Worm (Caenorhabditis elegans) whole organism, L4 larva: Measurements from ENCODE around the gene C33F10.8.

ENCODE experiments used
- D1046.2 ChIP-seq: fragments of 200-800 bp; sonication (Bioruptor generic); IDR thresholded peaks from 2 replicates; pipeline ENCODE4 v1.3.6; 2022; ENCODE audit warnings: missing genetic modification characterization, missing compliant biosample characterization
- F10B5.3 ChIP-seq: sonication (generic microtip); optimal IDR thresholded peaks from 2 replicates; lab custom pipeline; 2016; ENCODE audit warnings: mild to moderate bottlenecking, missing genetic modification characterization, missing compliant biosample characterization
- Y105C5A.15 ChIP-seq: fragments of 200-800 bp; sonication (Bioruptor generic); IDR thresholded peaks from 2 replicates; pipeline ENCODE4 v1.3.6; 2022; ENCODE audit warnings: missing genetic modification characterization, missing compliant biosample characterization
- attf-4 ChIP-seq: sonication (generic microtip); optimal IDR thresholded peaks from 3 replicates; lab custom pipeline; 2017; ENCODE audit warnings: missing biosample characterization, missing genetic modification characterization
- ceh-20 ChIP-seq: fragments of 200-800 bp; sonication (Bioruptor generic); IDR thresholded peaks from 2 replicates; pipeline ENCODE4 v1.3.6; 2022; ENCODE audit warnings: missing genetic modification reagents, missing genetic modification characterization, missing compliant biosample characterization
- ceh-82 ChIP-seq: sonication (generic microtip); optimal IDR thresholded peaks from 2 replicates; lab custom pipeline; 2017; ENCODE audit warnings: missing biosample characterization, missing genetic modification characterization
- ctbp-1 ChIP-seq: fragments of 200-800 bp; sonication (Bioruptor generic); IDR thresholded peaks from 2 replicates; pipeline ENCODE4 v1.3.6; 2022; ENCODE audit warnings: missing genetic modification reagents, missing genetic modification characterization, missing compliant biosample characterization
- daf-16 ChIP-seq, 3 experiments: sonication (generic microtip); optimal IDR thresholded peaks; 2 replicates each; lab custom pipeline; 2016 to 2017; ENCODE audit warnings: missing genetic modification characterization in 3 of 3, missing genetic modification reagents in 3 of 3, mild to moderate bottlenecking in 2 of 3, missing compliant biosample characterization in 2 of 3, missing biosample characterization in 1 of 3, moderate library complexity in 1 of 3
- daf-19 ChIP-seq: fragments of 200-800 bp; sonication (Bioruptor generic); conservative IDR thresholded peaks from 2 replicates; pipeline ENCODE4 v1.3.6; 2022; ENCODE audit warnings: missing genetic modification characterization, missing compliant biosample characterization
- dmd-6 ChIP-seq: fragments of 200-800 bp; sonication (Bioruptor generic); IDR thresholded peaks from 2 replicates; pipeline ENCODE4 v1.3.6; 2022; ENCODE audit warnings: missing genetic modification reagents, missing genetic modification characterization, missing compliant biosample characterization
- dve-1 ChIP-seq: sonication (generic microtip); optimal IDR thresholded peaks from 2 replicates; lab custom pipeline; 2017; ENCODE audit warnings: antibody characterized with exemption, mild to moderate bottlenecking, missing genetic modification characterization, missing compliant biosample characterization; ENCODE audit not compliant: insufficient read depth
- egl-43 ChIP-seq: fragments of 200-800 bp; sonication (Bioruptor generic); IDR thresholded peaks from 2 replicates; pipeline ENCODE4 v1.3.6; 2022; ENCODE audit warnings: missing genetic modification reagents, missing genetic modification characterization, missing compliant biosample characterization
- hlh-11 ChIP-seq: fragments of 200-800 bp; sonication (Bioruptor generic); optimal IDR thresholded peaks from 2 replicates; lab custom pipeline; 2018; ENCODE audit warnings: mild to moderate bottlenecking, missing genetic modification characterization, missing compliant biosample characterization
- hlh-30 ChIP-seq: sonication (generic microtip); optimal IDR thresholded peaks from 2 replicates; lab custom pipeline; 2017; ENCODE audit warnings: antibody characterized with exemption, mild to moderate bottlenecking, missing genetic modification characterization, missing compliant biosample characterization; ENCODE audit not compliant: insufficient read depth
- lin-13 ChIP-seq: fragments of 150-350 bp; optimal IDR thresholded peaks from 2 replicates; lab custom pipeline; 2014; ENCODE audit warnings: missing biosample characterization, missing genetic modification reagents, missing genetic modification characterization
- lir-3 ChIP-seq: sonication (generic microtip); optimal IDR thresholded peaks from 2 replicates; lab custom pipeline; 2016; ENCODE audit warnings: mild to moderate bottlenecking, missing genetic modification characterization, missing compliant biosample characterization
- mdl-1 ChIP-seq, 2 experiments: fragments of 150-350 bp in 1 of 2; sonication (generic microtip) in 1 of 2; optimal IDR thresholded peaks; 2 replicates each; lab custom pipeline; 2014 to 2017; ENCODE audit warnings: missing biosample characterization in 2 of 2, missing genetic modification characterization in 2 of 2
- mxl-2 ChIP-seq: fragments of 200-800 bp; sonication (Bioruptor generic); conservative IDR thresholded peaks from 2 replicates; pipeline ENCODE4 v1.3.6; 2022; ENCODE audit warnings: missing genetic modification reagents, missing genetic modification characterization, missing compliant biosample characterization
- mxl-3 ChIP-seq: fragments of 200-800 bp; sonication (Bioruptor generic); optimal IDR thresholded peaks from 2 replicates; lab custom pipeline; 2018; ENCODE audit warnings: mild to moderate bottlenecking, missing genetic modification characterization, missing compliant biosample characterization
- nhr-111 ChIP-seq: fragments of 200-800 bp; sonication (Bioruptor generic); optimal IDR thresholded peaks from 2 replicates; lab custom pipeline; 2018; ENCODE audit warnings: mild to moderate bottlenecking, missing genetic modification characterization, missing compliant biosample characterization
- nhr-237 ChIP-seq: sonication (generic microtip); optimal IDR thresholded peaks from 2 replicates; lab custom pipeline; 2017; ENCODE audit warnings: missing biosample characterization, missing genetic modification characterization
- nhr-25 ChIP-seq: sonication (generic microtip); optimal IDR thresholded peaks from 2 replicates; lab custom pipeline; 2017; ENCODE audit warnings: missing genetic modification characterization, mild to moderate bottlenecking, missing compliant biosample characterization, antibody characterized with exemption, moderate library complexity, borderline replicate concordance; ENCODE audit not compliant: insufficient read depth
- nhr-28 ChIP-seq: fragments of 150-350 bp; optimal IDR thresholded peaks from 2 replicates; lab custom pipeline; 2014; ENCODE audit warnings: missing biosample characterization, missing genetic modification characterization
- nhr-42 ChIP-seq: fragments of 200-800 bp; sonication (Bioruptor generic); IDR thresholded peaks from 2 replicates; pipeline ENCODE4 v1.3.6; 2022; ENCODE audit warnings: missing genetic modification characterization, missing compliant biosample characterization
- nhr-76 ChIP-seq: fragments of 150-350 bp; optimal IDR thresholded peaks from 2 replicates; lab custom pipeline; 2014; ENCODE audit warnings: missing biosample characterization, missing genetic modification characterization
- pha-4 ChIP-seq, 2 experiments: fragments of 150-350 bp in 1 of 2; fragments of 200-800 bp in 1 of 2; sonication (Bioruptor generic) in 1 of 2; IDR thresholded peaks in 1 of 2; optimal IDR thresholded peaks in 1 of 2; 2 replicates each; pipeline versions ENCODE4 v1.3.6 to Lab custom; 2014 to 2022; ENCODE audit warnings: missing genetic modification characterization in 2 of 2, missing genetic modification reagents in 2 of 2, missing biosample characterization in 1 of 2, missing compliant biosample characterization in 1 of 2
- php-3 ChIP-seq: fragments of 200-800 bp; sonication (Bioruptor generic); IDR thresholded peaks from 2 replicates; pipeline ENCODE4 v1.3.6; 2022; ENCODE audit warnings: missing genetic modification reagents, missing genetic modification characterization, missing compliant biosample characterization
- pqm-1 ChIP-seq: sonication (generic microtip); optimal IDR thresholded peaks from 2 replicates; lab custom pipeline; 2017; ENCODE audit warnings: missing biosample characterization, missing genetic modification characterization
- saeg-2 ChIP-seq: fragments of 200-800 bp; sonication (Bioruptor generic); IDR thresholded peaks from 2 replicates; pipeline ENCODE4 v1.3.6; 2022; ENCODE audit warnings: missing genetic modification reagents, missing genetic modification characterization, missing compliant biosample characterization
- spr-3 ChIP-seq: fragments of 200-800 bp; sonication (Bioruptor generic); optimal IDR thresholded peaks from 2 replicates; lab custom pipeline; 2018; ENCODE audit warnings: mild to moderate bottlenecking, missing genetic modification characterization, missing compliant biosample characterization
- tra-1 ChIP-seq: fragments of 200-800 bp; sonication (Bioruptor generic); IDR thresholded peaks from 2 replicates; pipeline ENCODE4 v1.3.6; 2022; ENCODE audit warnings: missing genetic modification reagents, missing genetic modification characterization, missing compliant biosample characterization
- unc-62 ChIP-seq, 3 experiments: fragments of 150-350 bp in 1 of 3; sonication (generic microtip); optimal IDR thresholded peaks in 2 of 3; peaks in 1 of 3; 1 replicate in 1 of 3; 2 replicates in 2 of 3; lab custom pipeline; 2014 to 2017; ENCODE audit warnings: missing biosample characterization in 3 of 3, missing genetic modification characterization in 3 of 3, missing genetic modification reagents in 3 of 3, missing genotype in 1 of 3
- vab-7 ChIP-seq: fragments of 200-800 bp; sonication (Bioruptor generic); IDR thresholded peaks from 2 replicates; pipeline ENCODE4 v1.3.6; 2022; ENCODE audit warnings: missing genetic modification reagents, missing genetic modification characterization, missing compliant biosample characterization
- zfp-3 ChIP-seq: fragments of 200-800 bp; sonication (Bioruptor generic); conservative IDR thresholded peaks from 2 replicates; pipeline ENCODE4 v1.3.6; 2022; ENCODE audit warnings: missing genetic modification reagents, missing genetic modification characterization, missing compliant biosample characterization
- zip-2 ChIP-seq: fragments of 150-350 bp; optimal IDR thresholded peaks from 2 replicates; lab custom pipeline; 2014; ENCODE audit warnings: missing biosample characterization, missing genetic modification characterization
- ztf-11 ChIP-seq: fragments of 150-350 bp; optimal IDR thresholded peaks from 2 replicates; lab custom pipeline; 2014; ENCODE audit warnings: missing biosample characterization, missing genetic modification characterization

C33F10.8 gene

DNA sequence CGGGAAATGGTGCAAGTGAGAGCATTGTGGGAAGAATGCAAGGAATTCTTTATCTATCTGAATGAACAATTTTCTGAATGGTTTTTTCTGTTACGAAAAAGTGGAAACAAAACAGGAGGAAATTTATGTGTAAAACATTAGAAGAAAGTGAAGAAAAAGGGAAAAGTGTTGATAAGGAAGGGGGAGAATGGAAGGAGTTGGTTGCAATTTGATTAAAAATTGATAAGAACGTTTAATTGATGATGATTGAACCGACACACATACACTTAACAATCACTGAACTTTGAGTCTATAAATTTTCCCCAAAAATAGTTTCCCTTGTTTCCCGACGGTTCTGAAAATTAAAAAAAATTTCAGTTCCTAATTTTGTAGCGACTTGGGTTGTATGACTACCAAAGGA is 22.1 kb downstream of the C33F10.8 start:
- TF ChIP-seq daf-19 (GFP tag; lab: Robert Waterston, UW) (no peak), nhr-28 (tag; lab: Kevin White, UChicago) (peak; percentile 66), ceh-82 (no peak), zfp-3 (GFP tag; lab: Robert Waterston, UW) (no peak), dve-1 (tag; lab: Kevin White, UChicago) (peak; percentile 1), hlh-11 (tag; lab: Kevin White, UChicago) (peak; percentile 29), nhr-76 (no peak), daf-16 (GFP tag; optimal IDR thresholded peaks at IDR 0.05; lab: Kevin White, UChicago) (no peak), daf-16 (tag; optimal IDR thresholded peaks at IDR 0.05; lab: Kevin White, UChicago) (peak; percentile 49), D1046.2 (GFP tag; lab: Robert Waterston, UW) (no peak), zip-2 (tag; lab: Kevin White, UChicago) (no peak), saeg-2 (no peak), mxl-3 (GFP tag; lab: Kevin White, UChicago) (no peak), ceh-20 (no peak), pqm-1 (tag; lab: Kevin White, UChicago) (peak; percentile 77), mdl-1 (tag; optimal IDR thresholded peaks at IDR 0.05; lab: Kevin White, UChicago) (no peak), nhr-42 (no peak), nhr-237 (tag; lab: Kevin White, UChicago) (no peak), php-3 (peak; percentile 64; the same call in 1 of the 2 replicates), attf-4 (tag; lab: Kevin White, UChicago) (no peak), dmd-6 (GFP tag; lab: Robert Waterston, UW) (peak; percentile 42; the same call in 1 of the 2 replicates), lin-13 (GFP tag; lab: Kevin White, UChicago) (no peak), ctbp-1 (GFP tag; lab: Robert Waterston, UW) (no peak), nhr-25 (tag; lab: Kevin White, UChicago) (no peak)
- TF ChIP-seq, all 104 proteins: peak for 7

ce11 chrII:4800524-4800923 is 24.5 kb downstream of the C33F10.8 start:
- no peak for TF ChIP-seq spr-3 (GFP tag; lab: Kevin White, UChicago)
- 0 out of 2 replicates have a peak, but pooled peaks have one; percentile 5 for TF ChIP-seq egl-43 (GFP tag; lab: Robert Waterston, UW)
- TF ChIP-seq ztf-11 = no peak
- peak in 1 of 2 experiments; percentile 95 for TF ChIP-seq unc-62 (GFP tag; optimal IDR thresholded peaks at IDR 0.05 in 1 of 2; lab: Kevin White, UChicago)
- TF ChIP-seq unc-62 (tag; optimal IDR thresholded peaks at IDR 0.05; lab: Kevin White, UChicago) = no peak
- TF ChIP-seq, all 104 proteins: peak for 2

ce11 chrII:4797071-4797470 is 28.0 kb downstream of the C33F10.8 start, which contains the start of gene C33F10.14:
TSS of gene C33F10.14 (plus strand) at chrII:4797371.
- TF ChIP-seq ceh-20 (no peak), Y105C5A.15 (GFP tag; lab: Robert Waterston, UW) (no peak), zfp-3 (GFP tag; lab: Robert Waterston, UW) (no peak), lir-3 (tag; lab: Kevin White, UChicago) (no peak), tra-1 (GFP tag; lab: Robert Waterston, UW) (no peak), nhr-111 (GFP tag; lab: Kevin White, UChicago) (no peak), hlh-30 (tag; lab: Kevin White, UChicago) (no peak), vab-7 (GFP tag; lab: Robert Waterston, UW) (no peak), mxl-2 (no peak), F10B5.3 (no peak)
- TF ChIP-seq, all 104 proteins: peak for 0

DNA sequence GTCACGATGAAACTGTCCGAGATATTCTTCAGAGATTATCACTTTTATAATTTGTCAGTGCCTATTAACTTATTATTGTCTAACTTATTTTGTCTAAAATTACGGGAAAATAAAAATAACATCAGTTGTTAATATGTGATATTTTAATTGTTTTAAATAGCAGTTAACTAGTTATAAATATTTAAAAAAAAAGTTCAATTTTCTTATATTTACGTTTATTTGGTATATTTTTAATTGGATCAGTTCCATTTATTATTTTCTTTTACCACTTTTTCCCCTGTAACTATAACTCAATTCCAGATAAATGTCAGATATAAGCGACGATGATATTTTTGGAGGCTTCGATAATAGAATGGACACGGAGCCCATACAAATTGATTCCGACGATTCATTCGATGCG is 29.6 kb downstream of the C33F10.8 start, which contains the start of gene C33F10.4:
C33F10.4 (plus strand) TSS at position 301 of the 400 bp plus-strand sequence.
- TF ChIP-seq pha-4 (GFP tag; IDR thresholded peaks at IDR 0.05; lab: Robert Waterston, UW) (no peak), pha-4 (tag; optimal IDR thresholded peaks at IDR 0.05; lab: Kevin White, UChicago) (no peak)
- TF ChIP-seq, all 104 proteins: peak for 0
